Fruit fly (Drosophila melanogaster) whole organism, wandering third instar larva: Measurements from ENCODE around the gene CG2938.
"Not testable (repeated sequence)": the region's sequence is repeated elsewhere in the genome, so short reads cannot be mapped to it uniquely, and the experiment has no call there.

Experiments used
- CG32264 ChIP-seq: fragments of 200-800 bp; sonication (Bioruptor generic); optimal IDR thresholded peaks from 2 replicates; lab custom pipeline; 2016; ENCODE audit warnings: missing biosample characterization, missing genetic modification characterization
- CrebA ChIP-seq: fragments of 200-800 bp; sonication (Bioruptor generic); optimal IDR thresholded peaks from 2 replicates; lab custom pipeline; 2016; ENCODE audit warnings: missing biosample characterization, mild to moderate bottlenecking, missing genetic modification characterization, borderline replicate concordance
- Dif ChIP-seq: fragments of 200-275, 200-300 bp; sonication (Bioruptor generic); optimal IDR thresholded peaks from 2 replicates; lab custom pipeline; 2018; ENCODE audit warnings: missing biosample characterization, missing genetic modification characterization; ENCODE audit not compliant: partially characterized antibody
- HLH106 ChIP-seq: fragments of 200-800 bp; optimal IDR thresholded peaks from 3 replicates; lab custom pipeline; 2019; ENCODE audit warnings: missing biosample characterization, mild to moderate bottlenecking, missing genetic modification characterization, moderate library complexity
- Hnf4 ChIP-seq: fragments of 200-800 bp; sonication (Bioruptor generic); optimal IDR thresholded peaks from 2 replicates; lab custom pipeline; 2016; ENCODE audit warnings: missing biosample characterization, mild to moderate bottlenecking, missing genetic modification characterization
- Hr83 ChIP-seq: fragments of 200-300 bp; sonication (Bioruptor generic); optimal IDR thresholded peaks from 2 replicates; lab custom pipeline; 2016; ENCODE audit warnings: missing biosample characterization, mild to moderate bottlenecking, missing genetic modification characterization, moderate library complexity; ENCODE audit not compliant: poor library complexity, severe bottlenecking
- Jra ChIP-seq: sonication (Bioruptor generic); optimal IDR thresholded peaks from 2 replicates; lab custom pipeline; 2016; ENCODE audit warnings: missing biosample characterization, missing genetic modification characterization
- Myc ChIP-seq: fragments of >200 bp; optimal IDR thresholded peaks from 2 replicates; lab custom pipeline; 2017
- N ChIP-seq: fragments of >200 bp; optimal IDR thresholded peaks from 2 replicates; lab custom pipeline; 2018; ENCODE audit warnings: missing biosample characterization, missing external identifiers, missing genetic modification characterization
- OdsH ChIP-seq: fragments of 200-800 bp; sonication (Bioruptor generic); optimal IDR thresholded peaks from 2 replicates; lab custom pipeline; 2016; ENCODE audit warnings: missing biosample characterization, mild to moderate bottlenecking, missing genetic modification characterization
- Rel ChIP-seq, 2 experiments: fragments of 200-800 bp; sonication (Bioruptor generic) in 1 of 2; optimal IDR thresholded peaks; 2 replicates in 1 of 2; 3 replicates in 1 of 2; lab custom pipeline; 2016 to 2019; ENCODE audit warnings: mild to moderate bottlenecking in 2 of 2, missing biosample characterization in 2 of 2, missing genetic modification characterization in 2 of 2, moderate library complexity in 1 of 2
- Sp1 ChIP-seq: fragments of 200-800 bp; sonication (Bioruptor generic); optimal IDR thresholded peaks from 3 replicates; lab custom pipeline; 2019; ENCODE audit warnings: missing biosample characterization, mild to moderate bottlenecking, missing genetic modification characterization, moderate library complexity
- Vsx2 ChIP-seq: fragments of 200-300, 225-300 bp; sonication (Bioruptor generic); optimal IDR thresholded peaks from 2 replicates; lab custom pipeline; 2018; ENCODE audit warnings: missing biosample characterization, missing genetic modification characterization; ENCODE audit not compliant: partially characterized antibody
- brk ChIP-seq: fragments of 200-800 bp; sonication (Bioruptor generic); optimal IDR thresholded peaks from 2 replicates; lab custom pipeline; 2016; ENCODE audit warnings: missing biosample characterization, mild to moderate bottlenecking, missing genetic modification characterization
- ey ChIP-seq: fragments of 200-800 bp; sonication (Bioruptor generic); optimal IDR thresholded peaks from 2 replicates; lab custom pipeline; 2016; ENCODE audit warnings: missing biosample characterization, missing genetic modification characterization
- foxo ChIP-seq, 2 experiments: fragments of 200-800 bp; sonication (Bioruptor generic); optimal IDR thresholded peaks; 2 replicates in 1 of 2; 3 replicates in 1 of 2; lab custom pipeline; 2016 to 2017; ENCODE audit warnings: missing biosample characterization in 2 of 2, missing genetic modification characterization in 2 of 2
- fru ChIP-seq: fragments of 200-800 bp; sonication (Bioruptor generic); optimal IDR thresholded peaks from 3 replicates; lab custom pipeline; 2016; ENCODE audit warnings: missing biosample characterization, mild to moderate bottlenecking, missing genetic modification characterization
- h ChIP-seq: fragments of 200-800 bp; sonication (Bioruptor generic); optimal IDR thresholded peaks from 3 replicates; lab custom pipeline; 2016; ENCODE audit warnings: missing biosample characterization, mild to moderate bottlenecking, missing genetic modification characterization
- jim ChIP-seq: fragments of 175-275, 200-325 bp; sonication (Bioruptor generic); optimal IDR thresholded peaks from 2 replicates; lab custom pipeline; 2016; ENCODE audit warnings: missing biosample characterization, mild to moderate bottlenecking, missing genetic modification characterization
- lola ChIP-seq: fragments of >200 bp; optimal IDR thresholded peaks from 2 replicates; lab custom pipeline; 2017; ENCODE audit warnings: missing biosample characterization, missing genetic modification characterization
- psq ChIP-seq: fragments of 200-800 bp; sonication (Bioruptor generic); optimal IDR thresholded peaks from 3 replicates; lab custom pipeline; 2017; ENCODE audit warnings: missing biosample characterization, mild to moderate bottlenecking, missing genetic modification characterization, moderate library complexity
- rgr ChIP-seq: fragments of 200-800 bp; sonication (Bioruptor generic); optimal IDR thresholded peaks from 3 replicates; lab custom pipeline; 2016; ENCODE audit warnings: missing biosample characterization, mild to moderate bottlenecking, missing genetic modification characterization
- tai ChIP-seq: sonication (Bioruptor generic); optimal IDR thresholded peaks from 2 replicates; lab custom pipeline; 2016; ENCODE audit warnings: missing biosample characterization, missing genetic modification characterization
- woc ChIP-seq: sonication (Bioruptor generic); optimal IDR thresholded peaks from 2 replicates; lab custom pipeline; 2016; ENCODE audit warnings: missing biosample characterization, mild to moderate bottlenecking, missing genetic modification characterization

CG2938 gene

dm6 chrX:3964965-3965420 lies 28.7 kb upstream of the CG2938 start, which contains the start of gene lva:
Gene lva, minus strand, starts transcription at chrX:3965327.
- TF ChIP-seq jim (peak; percentile 10), Rel (GFP tag; optimal IDR thresholded peaks at IDR 0.05; lab: Kevin White, UChicago) (no peak), Rel (tag; optimal IDR thresholded peaks at IDR 0.05; lab: Kevin White, UChicago) (peak; percentile 37), Dif (GFP tag; lab: Kevin White, UChicago) (no peak), N (GFP tag; lab: Kevin White, UChicago) (peak; percentile 24)
- TF ChIP-seq, all 38 proteins: peak for 3

dm6 chrX:3950199-3950645 lies 14.0 kb upstream of the CG2938 start:
- no peak for TF ChIP-seq rgr (GFP tag; lab: Kevin White, UChicago)
- no peak for TF ChIP-seq Dif (GFP tag; lab: Kevin White, UChicago)
- TF ChIP-seq Hr83: no peak
- TF ChIP-seq foxo (GFP tag; optimal IDR thresholded peaks at IDR 0.05; lab: Kevin White, UChicago): peak in 1 of 2 experiments; percentile 51
- peak; percentile 12 for TF ChIP-seq ey

- no peak for TF ChIP-seq OdsH (GFP tag; lab: Kevin White, UChicago)
- peak; percentile 36 for TF ChIP-seq Jra
- no peak for TF ChIP-seq rgr (GFP tag; lab: Kevin White, UChicago)
- TF ChIP-seq HLH106: no peak
- TF ChIP-seq CG32264: no peak
- TF ChIP-seq N (GFP tag; lab: Kevin White, UChicago): no peak
- peak; percentile 65 for TF ChIP-seq psq (GFP tag; lab: Kevin White, UChicago)
- TF ChIP-seq Vsx2 (GFP tag; lab: Kevin White, UChicago): no peak
- peak; percentile 40 for TF ChIP-seq Sp1 (GFP tag; lab: Kevin White, UChicago)
- TF ChIP-seq tai: no peak
- TF ChIP-seq Rel (GFP tag; optimal IDR thresholded peaks at IDR 0.05; lab: Kevin White, UChicago): no peak
- peak; percentile 41 for TF ChIP-seq Rel (tag; optimal IDR thresholded peaks at IDR 0.05; lab: Kevin White, UChicago)
- peak; percentile 31 for TF ChIP-seq jim
- TF ChIP-seq, all 38 proteins: peak for 5
These were observed 13.3 kb upstream of the CG2938 start for dm6 chrX:3949409-3950178.

dm6 chrX:3948889-3949288 lies 12.6 kb upstream of the CG2938 start, which contains the start of gene Vap33:
Gene Vap33, plus strand, starts transcription at chrX:3948975.
- no peak for TF ChIP-seq Jra
- TF ChIP-seq HLH106: no peak
- TF ChIP-seq tai: no peak
- no peak for TF ChIP-seq Hnf4
- no peak for TF ChIP-seq Rel (GFP tag; optimal IDR thresholded peaks at IDR 0.05; lab: Kevin White, UChicago)
- no peak for TF ChIP-seq Rel (tag; optimal IDR thresholded peaks at IDR 0.05; lab: Kevin White, UChicago)
- TF ChIP-seq CrebA: no peak
- no peak for TF ChIP-seq h
- TF ChIP-seq CG32264: no peak
- TF ChIP-seq psq (GFP tag; lab: Kevin White, UChicago): no peak

- not testable (repeated sequence) for TF ChIP-seq rgr (GFP tag; lab: Kevin White, UChicago); Myc; Jra
- TF ChIP-seq, all 38 proteins: peak for 0; not testable (repeated sequence) for 38
These were observed 8.5 kb upstream of the CG2938 start, which contains the start of gene Gem4c for dm6 chrX:3944743-3945142. Gene Gem4c, plus strand, starts transcription at chrX:3945043.

- not testable (repeated sequence) for TF ChIP-seq lola (GFP tag; lab: Kevin White, UChicago); rgr (GFP tag; lab: Kevin White, UChicago); CG32264
These were observed 4.3 kb upstream of the CG2938 start, which contains the start of gene Gem4b for dm6 chrX:3940547-3940946. Gene Gem4b, plus strand, starts transcription at chrX:3940847.

dm6 chrX:3931669-3932068 lies 4.6 kb downstream of the CG2938 start:
- TF ChIP-seq lola (GFP tag; lab: Kevin White, UChicago): no peak
- TF ChIP-seq woc (GFP tag; lab: Kevin White, UChicago): no peak
- peak; percentile 2 for TF ChIP-seq fru (GFP tag; lab: Kevin White, UChicago)
- peak; percentile 4 for TF ChIP-seq psq (GFP tag; lab: Kevin White, UChicago)
- peak; percentile 5 for TF ChIP-seq Sp1 (GFP tag; lab: Kevin White, UChicago)
- TF ChIP-seq foxo (GFP tag; optimal IDR thresholded peaks at IDR 0.05; lab: Kevin White, UChicago): peak in 1 of 2 experiments; percentile 49
- peak; percentile 16 for TF ChIP-seq rgr (GFP tag; lab: Kevin White, UChicago)
- TF ChIP-seq brk (GFP tag; lab: Kevin White, UChicago): no peak
- TF ChIP-seq h: peak; percentile 30
- TF ChIP-seq HLH106: peak; percentile 34
- TF ChIP-seq OdsH (GFP tag; lab: Kevin White, UChicago): peak; percentile 4
- TF ChIP-seq, all 38 proteins: peak for 8
